Worm (Caenorhabditis elegans): Measurements from ENCODE around the gene R08C7.11.

DNA sequence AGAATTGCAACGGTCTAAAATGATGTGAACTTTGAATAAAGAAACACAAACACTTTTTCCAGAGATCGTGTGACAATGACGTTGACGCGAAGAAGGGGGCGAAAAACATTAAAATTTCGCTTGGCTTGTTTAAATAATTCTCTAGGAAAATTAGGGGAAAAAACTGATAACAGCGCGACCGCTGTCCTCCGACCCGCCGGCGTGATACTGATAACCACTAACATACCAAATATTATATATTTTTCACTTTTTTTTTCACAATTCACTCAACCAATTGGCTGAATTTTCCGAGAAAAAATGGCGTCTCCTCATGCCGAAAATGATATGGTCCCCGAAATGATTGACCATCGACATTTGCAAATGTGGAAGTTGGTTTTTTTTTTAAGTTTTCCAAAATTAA lies 4.9 kb downstream of the R08C7.11 start:
- TF ChIP-seq tbx-2 (tag; optimal IDR thresholded peaks at IDR 0.05) (no peak), odd-2 (tag; optimal IDR thresholded peaks at IDR 0.05) (no peak), hlh-13 (GFP tag; optimal IDR thresholded peaks at IDR 0.05) (no peak), ceh-2 (tag; optimal IDR thresholded peaks at IDR 0.05) (no peak), K02D7.2 (tag; optimal IDR thresholded peaks at IDR 0.05) (no peak), pax-1 (tag; optimal IDR thresholded peaks at IDR 0.05) (no peak), ztf-16 (tag; optimal IDR thresholded peaks at IDR 0.05) (no peak), ceh-9 (tag; optimal IDR thresholded peaks at IDR 0.05) (no peak), pat-9 (tag; optimal IDR thresholded peaks at IDR 0.05) (no peak), pqm-1 (tag; optimal IDR thresholded peaks at IDR 0.05) (no peak), ceh-18 (tag; optimal IDR thresholded peaks at IDR 0.05) (no peak), fkh-10 (GFP tag; optimal IDR thresholded peaks at IDR 0.05) (no peak), hlh-6 (tag; optimal IDR thresholded peaks at IDR 0.05) (no peak), pha-4 (tag; optimal IDR thresholded peaks at IDR 0.05) (no peak)

Data from whole organism, late embryonic.